Worm (Caenorhabditis elegans): Measurements from ENCODE around the gene ZK1240.3.
A peak's percentile ranks its signal among the peaks of the same experiment; 100 is the strongest.

The ZK1240.3 gene

ce11 chrII:2284703-2285102 is 35.4 kb upstream of the ZK1240.3 start:
- TF ChIP-seq drap-1 (GFP tag; optimal IDR thresholded peaks at IDR 0.05) (no peak), M03D4.4 (tag; optimal IDR thresholded peaks at IDR 0.05) (no peak), bed-3 (GFP tag; optimal IDR thresholded peaks at IDR 0.05) (no peak), elt-3 (tag; optimal IDR thresholded peaks at IDR 0.05) (no peak), lin-32 (GFP tag; optimal IDR thresholded peaks at IDR 0.05) (no peak), unc-120 (tag; optimal IDR thresholded peaks at IDR 0.05; ENCODE audit: poor library complexity, severe bottlenecking) (no peak), ceh-83 (GFP tag; optimal IDR thresholded peaks at IDR 0.05) (no peak), nhr-12 (tag; optimal IDR thresholded peaks at IDR 0.05) (no peak)

- TF ChIP-seq elt-3 (tag; optimal IDR thresholded peaks at IDR 0.05) (no peak), ceh-39 (tag; optimal IDR thresholded peaks at IDR 0.05) (no peak), nhr-237 (tag; optimal IDR thresholded peaks at IDR 0.05) (no peak), sem-2 (GFP tag; optimal IDR thresholded peaks at IDR 0.05) (no peak), lin-32 (GFP tag; optimal IDR thresholded peaks at IDR 0.05) (no peak), flh-1 (GFP tag; optimal IDR thresholded peaks at IDR 0.05) (no peak), cnd-1 (tag; optimal IDR thresholded peaks at IDR 0.05) (no peak), mep-1 (tag; optimal IDR thresholded peaks at IDR 0.05) (no peak), unc-120 (tag; optimal IDR thresholded peaks at IDR 0.05; ENCODE audit: poor library complexity, severe bottlenecking) (no peak), ceh-83 (GFP tag; optimal IDR thresholded peaks at IDR 0.05) (no peak), nhr-76 (tag; optimal IDR thresholded peaks at IDR 0.05) (no peak), ceh-43 (GFP tag; optimal IDR thresholded peaks at IDR 0.05) (no peak), hlh-1 (tag; optimal IDR thresholded peaks at IDR 0.05) (no peak), unc-39 (tag; optimal IDR thresholded peaks at IDR 0.05) (no peak), nhr-12 (tag; optimal IDR thresholded peaks at IDR 0.05) (no peak), mab-5 (tag; optimal IDR thresholded peaks at IDR 0.05) (no peak), pha-4 (tag; optimal IDR thresholded peaks at IDR 0.05) (no peak), lin-13 (tag; optimal IDR thresholded peaks at IDR 0.05) (no peak), unc-62 (GFP tag; optimal IDR thresholded peaks at IDR 0.05) (no peak)
Observed at ce11 chrII:2288798-2289197, 31.3 kb upstream of the ZK1240.3 start, which contains the start of the genes K09F6.10 and K09F6.13. Gene K09F6.10, minus strand, starts transcription at chrII:2288883. Gene K09F6.13, plus strand, starts transcription at chrII:2289114.

- TF ChIP-seq lin-32 (GFP tag; optimal IDR thresholded peaks at IDR 0.05) (peak; percentile 19), ceh-39 (tag; optimal IDR thresholded peaks at IDR 0.05) (no peak), mls-2 (tag; optimal IDR thresholded peaks at IDR 0.05) (no peak), unc-120 (tag; optimal IDR thresholded peaks at IDR 0.05; ENCODE audit: poor library complexity, severe bottlenecking) (no peak), ces-1 (GFP tag; optimal IDR thresholded peaks at IDR 0.05) (no peak), nhr-2 (tag; optimal IDR thresholded peaks at IDR 0.05) (no peak), bed-3 (GFP tag; optimal IDR thresholded peaks at IDR 0.05) (no peak)
Observed at ce11 chrII:2289441-2289840, 30.7 kb upstream of the ZK1240.3 start.

- TF ChIP-seq hlh-1 (tag; optimal IDR thresholded peaks at IDR 0.05), result no peak
- no peak for TF ChIP-seq nhr-12 (tag; optimal IDR thresholded peaks at IDR 0.05)
- no peak for TF ChIP-seq nhr-28 (tag; optimal IDR thresholded peaks at IDR 0.05)
- no peak for TF ChIP-seq unc-39 (tag; optimal IDR thresholded peaks at IDR 0.05)
- TF ChIP-seq flh-1 (GFP tag; optimal IDR thresholded peaks at IDR 0.05), result no peak
- TF ChIP-seq M03D4.4 (tag; optimal IDR thresholded peaks at IDR 0.05), result no peak
- TF ChIP-seq lin-32 (GFP tag; optimal IDR thresholded peaks at IDR 0.05), result no peak
- TF ChIP-seq nhr-237 (tag; optimal IDR thresholded peaks at IDR 0.05), result no peak
- no peak for TF ChIP-seq ceh-43 (GFP tag; optimal IDR thresholded peaks at IDR 0.05)
- TF ChIP-seq ceh-83 (GFP tag; optimal IDR thresholded peaks at IDR 0.05), result no peak
- no peak for TF ChIP-seq elt-1 (tag; optimal IDR thresholded peaks at IDR 0.05; ENCODE audit: borderline replicate concordance, insufficient read depth)
- no peak for TF ChIP-seq bed-3 (GFP tag; optimal IDR thresholded peaks at IDR 0.05)
- no peak for TF ChIP-seq unc-120 (tag; optimal IDR thresholded peaks at IDR 0.05; ENCODE audit: poor library complexity, severe bottlenecking)
- TF ChIP-seq mep-1 (tag; optimal IDR thresholded peaks at IDR 0.05), result no peak
- TF ChIP-seq lin-13 (tag; optimal IDR thresholded peaks at IDR 0.05), result no peak
- TF ChIP-seq elt-3 (tag; optimal IDR thresholded peaks at IDR 0.05), result no peak
- TF ChIP-seq nhr-2 (tag; optimal IDR thresholded peaks at IDR 0.05), result no peak
- TF ChIP-seq mab-5 (tag; optimal IDR thresholded peaks at IDR 0.05), result no peak
Observed at ce11 chrII:2292027-2292426, 28.1 kb upstream of the ZK1240.3 start, which contains the start of gene K09F6.7. Gene K09F6.7, minus strand, starts transcription at chrII:2292127.

ce11 chrII:2292549-2292948 is 27.6 kb upstream of the ZK1240.3 start:
- TF ChIP-seq nhr-237 (tag; optimal IDR thresholded peaks at IDR 0.05) (no peak), ceh-39 (tag; optimal IDR thresholded peaks at IDR 0.05) (no peak), sem-2 (GFP tag; optimal IDR thresholded peaks at IDR 0.05) (no peak), hlh-1 (tag; optimal IDR thresholded peaks at IDR 0.05) (no peak), M03D4.4 (tag; optimal IDR thresholded peaks at IDR 0.05) (no peak), elt-3 (tag; optimal IDR thresholded peaks at IDR 0.05) (no peak), ceh-43 (GFP tag; optimal IDR thresholded peaks at IDR 0.05) (no peak), lsy-2 (tag; optimal IDR thresholded peaks at IDR 0.05) (no peak), drap-1 (GFP tag; optimal IDR thresholded peaks at IDR 0.05) (no peak), ztf-11 (tag; optimal IDR thresholded peaks at IDR 0.05) (no peak), unc-39 (tag; optimal IDR thresholded peaks at IDR 0.05) (no peak), ceh-83 (GFP tag; optimal IDR thresholded peaks at IDR 0.05) (no peak), tbx-8 (GFP tag; optimal IDR thresholded peaks at IDR 0.05) (no peak), mep-1 (tag; optimal IDR thresholded peaks at IDR 0.05) (no peak), mls-2 (tag; optimal IDR thresholded peaks at IDR 0.05) (no peak), nhr-28 (tag; optimal IDR thresholded peaks at IDR 0.05) (no peak), snpc-4 (tag; optimal IDR thresholded peaks at IDR 0.05) (no peak), zip-8 (tag; optimal IDR thresholded peaks at IDR 0.05) (no peak)
